Worm (Caenorhabditis elegans) whole organism, L4 larva: ENCODE data around the gene ubh-1.
A peak's percentile ranks its signal among the peaks of the same experiment; 100 is the strongest.

ENCODE experiments used
- D1046.2 ChIP-seq: fragments of 200-800 bp; sonication (Bioruptor generic); IDR thresholded peaks from 2 replicates; pipeline ENCODE4 v1.3.6; 2022; ENCODE audit warnings: missing genetic modification characterization, missing compliant biosample characterization
- F10B5.3 ChIP-seq: sonication (generic microtip); optimal IDR thresholded peaks from 2 replicates; lab custom pipeline; 2016; ENCODE audit warnings: mild to moderate bottlenecking, missing genetic modification characterization, missing compliant biosample characterization
- F26F4.8 ChIP-seq: fragments of 200-800 bp; sonication (Bioruptor generic); conservative IDR thresholded peaks from 2 replicates; pipeline ENCODE4 v1.3.6; 2022; ENCODE audit warnings: missing genetic modification characterization, missing compliant biosample characterization
- F44E2.7 ChIP-seq: fragments of 200-800 bp; sonication (Bioruptor generic); IDR thresholded peaks from 2 replicates; pipeline ENCODE4 v2.1.2; 2022; ENCODE audit warnings: missing genetic modification characterization, missing compliant biosample characterization
- F49E8.2 ChIP-seq: sonication (generic microtip); optimal IDR thresholded peaks from 2 replicates; lab custom pipeline; 2016; ENCODE audit warnings: missing compliant biosample characterization, mild to moderate bottlenecking, missing genetic modification characterization, borderline replicate concordance
- R02D3.7 ChIP-seq: fragments of 150-350 bp; sonication (generic microtip); optimal IDR thresholded peaks from 3 replicates; lab custom pipeline; 2014; ENCODE audit warnings: missing biosample characterization, missing genetic modification characterization
- T20F7.1 ChIP-seq: fragments of 200-800 bp; sonication (Bioruptor generic); optimal IDR thresholded peaks from 2 replicates; lab custom pipeline; 2018; ENCODE audit warnings: mild to moderate bottlenecking, missing genetic modification characterization, missing compliant biosample characterization
- Y105C5A.15 ChIP-seq: fragments of 200-800 bp; sonication (Bioruptor generic); IDR thresholded peaks from 2 replicates; pipeline ENCODE4 v1.3.6; 2022; ENCODE audit warnings: missing genetic modification characterization, missing compliant biosample characterization
- Y5F2A.4 ChIP-seq: fragments of 200-800 bp; sonication (Bioruptor generic); optimal IDR thresholded peaks from 2 replicates; lab custom pipeline; 2018; ENCODE audit warnings: mild to moderate bottlenecking, missing genetic modification characterization, missing compliant biosample characterization
- Y75B8A.6 ChIP-seq: fragments of 200-800 bp; sonication (Bioruptor generic); IDR thresholded peaks from 2 replicates; pipeline ENCODE4 v1.3.6; 2022; ENCODE audit warnings: missing genetic modification reagents, missing genetic modification characterization, missing compliant biosample characterization
- ZK337.2 ChIP-seq: fragments of 200-800 bp; sonication (Bioruptor generic); IDR thresholded peaks from 2 replicates; pipeline ENCODE4 v1.3.6; 2022; ENCODE audit warnings: missing genetic modification reagents, missing genetic modification characterization, missing compliant biosample characterization
- aha-1 ChIP-seq: fragments of 150-350 bp; peaks from one replicate; lab custom pipeline; 2014; ENCODE audit warnings: missing biosample characterization, missing genetic modification characterization
- ama-1 ChIP-seq: fragments of 150-350 bp; optimal IDR thresholded peaks from 2 replicates; lab custom pipeline; 2014; ENCODE audit warnings: inconsistent platforms, mixed read lengths
- ceh-32 ChIP-seq: sonication (generic microtip); optimal IDR thresholded peaks from 2 replicates; lab custom pipeline; 2016; ENCODE audit warnings: mild to moderate bottlenecking, missing genetic modification characterization, missing compliant biosample characterization; ENCODE audit not compliant: poor library complexity
- ces-1 ChIP-seq: fragments of 150-350 bp; sonication (generic microtip); optimal IDR thresholded peaks from 4 replicates; lab custom pipeline; 2014; ENCODE audit warnings: missing biosample characterization, missing genetic modification reagents, missing genetic modification characterization
- daf-12 ChIP-seq: fragments of 150-350 bp; optimal IDR thresholded peaks from 2 replicates; lab custom pipeline; 2014; ENCODE audit warnings: missing biosample characterization, missing genetic modification reagents, missing genetic modification characterization
- daf-16 ChIP-seq, 3 experiments: sonication (generic microtip); optimal IDR thresholded peaks; 2 replicates each; lab custom pipeline; 2016 to 2017; ENCODE audit warnings: missing genetic modification characterization in 3 of 3, missing genetic modification reagents in 3 of 3, mild to moderate bottlenecking in 2 of 3, missing compliant biosample characterization in 2 of 3, missing biosample characterization in 1 of 3, moderate library complexity in 1 of 3
- dmd-8 ChIP-seq: fragments of 200-800 bp; sonication (Bioruptor generic); IDR thresholded peaks from 2 replicates; pipeline ENCODE4 v1.3.6; 2022; ENCODE audit warnings: missing genetic modification characterization, missing compliant biosample characterization
- dmd-9 ChIP-seq: fragments of 200-800 bp; sonication (Bioruptor generic); IDR thresholded peaks from 2 replicates; pipeline ENCODE4 v1.3.6; 2022; ENCODE audit warnings: missing genetic modification reagents, missing genetic modification characterization, missing compliant biosample characterization
- egl-27 ChIP-seq: sonication (generic microtip); optimal IDR thresholded peaks from 3 replicates; lab custom pipeline; 2017; ENCODE audit warnings: missing biosample characterization, missing genetic modification reagents, missing genetic modification characterization
- egl-43 ChIP-seq: fragments of 200-800 bp; sonication (Bioruptor generic); IDR thresholded peaks from 2 replicates; pipeline ENCODE4 v1.3.6; 2022; ENCODE audit warnings: missing genetic modification reagents, missing genetic modification characterization, missing compliant biosample characterization
- gei-8 ChIP-seq: fragments of 200-800 bp; sonication (Bioruptor generic); optimal IDR thresholded peaks from 2 replicates; lab custom pipeline; 2018; ENCODE audit warnings: mild to moderate bottlenecking, missing genetic modification characterization, missing compliant biosample characterization
- hlh-30 ChIP-seq: sonication (generic microtip); optimal IDR thresholded peaks from 2 replicates; lab custom pipeline; 2017; ENCODE audit warnings: antibody characterized with exemption, mild to moderate bottlenecking, missing genetic modification characterization, missing compliant biosample characterization; ENCODE audit not compliant: insufficient read depth
- hmg-1.1 ChIP-seq: fragments of 200-800 bp; sonication (Bioruptor generic); IDR thresholded peaks from 2 replicates; pipeline ENCODE4 v1.3.6; 2022; ENCODE audit warnings: missing genetic modification reagents, missing genetic modification characterization, missing compliant biosample characterization
- jun-1 ChIP-seq: fragments of 150-350 bp; optimal IDR thresholded peaks from 2 replicates; lab custom pipeline; 2014; ENCODE audit warnings: missing biosample characterization, missing genetic modification reagents, missing genetic modification characterization
- lin-13 ChIP-seq: fragments of 150-350 bp; optimal IDR thresholded peaks from 2 replicates; lab custom pipeline; 2014; ENCODE audit warnings: missing biosample characterization, missing genetic modification reagents, missing genetic modification characterization
- lin-29 ChIP-seq: fragments of 200-800 bp; sonication (Bioruptor generic); IDR thresholded peaks from 2 replicates; pipeline ENCODE4 v1.3.6; 2022; ENCODE audit warnings: missing genetic modification reagents, missing genetic modification characterization, missing compliant biosample characterization
- lin-39 ChIP-seq: fragments of 150-350 bp; optimal IDR thresholded peaks from 2 replicates; lab custom pipeline; 2014; ENCODE audit warnings: missing biosample characterization, missing genetic modification reagents, missing genetic modification characterization
- lir-3 ChIP-seq: sonication (generic microtip); optimal IDR thresholded peaks from 2 replicates; lab custom pipeline; 2016; ENCODE audit warnings: mild to moderate bottlenecking, missing genetic modification characterization, missing compliant biosample characterization
- lsy-2 ChIP-seq, 2 experiments: fragments of 150-350 bp in 1 of 2; sonication (generic microtip) in 1 of 2; optimal IDR thresholded peaks; 2 replicates each; lab custom pipeline; 2014 to 2017; ENCODE audit warnings: missing biosample characterization in 2 of 2, missing genetic modification characterization in 2 of 2
- madf-5 ChIP-seq, 2 experiments: fragments of 200-800 bp; sonication (Bioruptor generic); IDR thresholded peaks; 2 replicates each; pipeline ENCODE4 v1.3.6; 2022; ENCODE audit warnings: missing compliant biosample characterization in 2 of 2, missing genetic modification characterization in 2 of 2
- mep-1 ChIP-seq: fragments of 150-350 bp; sonication (generic microtip); optimal IDR thresholded peaks from 3 replicates; lab custom pipeline; 2014; ENCODE audit warnings: missing biosample characterization, missing genetic modification characterization
- nhr-10 ChIP-seq: fragments of 150-350 bp; optimal IDR thresholded peaks from 2 replicates; lab custom pipeline; 2014; ENCODE audit warnings: missing biosample characterization, missing genetic modification characterization
- nhr-11 ChIP-seq: fragments of 150-350 bp; optimal IDR thresholded peaks from 2 replicates; lab custom pipeline; 2014; ENCODE audit warnings: missing biosample characterization, missing genetic modification characterization
- nhr-25 ChIP-seq: sonication (generic microtip); optimal IDR thresholded peaks from 2 replicates; lab custom pipeline; 2017; ENCODE audit warnings: missing genetic modification characterization, mild to moderate bottlenecking, missing compliant biosample characterization, antibody characterized with exemption, moderate library complexity, borderline replicate concordance; ENCODE audit not compliant: insufficient read depth
- nhr-28 ChIP-seq: fragments of 150-350 bp; optimal IDR thresholded peaks from 2 replicates; lab custom pipeline; 2014; ENCODE audit warnings: missing biosample characterization, missing genetic modification characterization
- nhr-41 ChIP-seq: fragments of 200-800 bp; sonication (Bioruptor generic); IDR thresholded peaks from 2 replicates; pipeline ENCODE4 v1.3.6; 2022; ENCODE audit warnings: missing genetic modification reagents, missing genetic modification characterization, missing compliant biosample characterization
- nhr-6 ChIP-seq: fragments of 150-350 bp; optimal IDR thresholded peaks from 2 replicates; lab custom pipeline; 2014; ENCODE audit warnings: missing biosample characterization, missing genetic modification characterization
- nhr-77 ChIP-seq: fragments of 150-350 bp; optimal IDR thresholded peaks from 2 replicates; lab custom pipeline; 2014; ENCODE audit warnings: missing biosample characterization, missing genetic modification characterization
- pqm-1 ChIP-seq: sonication (generic microtip); optimal IDR thresholded peaks from 2 replicates; lab custom pipeline; 2017; ENCODE audit warnings: missing biosample characterization, missing genetic modification characterization
- rbr-2 ChIP-seq: sonication (generic microtip); optimal IDR thresholded peaks from 2 replicates; lab custom pipeline; 2016; ENCODE audit warnings: missing genotype, missing genetic modification characterization, missing compliant biosample characterization
- sdz-12 ChIP-seq: fragments of 200-800 bp; sonication (Bioruptor generic); optimal IDR thresholded peaks from 2 replicates; lab custom pipeline; 2018; ENCODE audit warnings: mild to moderate bottlenecking, missing genetic modification characterization, missing compliant biosample characterization
- snpc-1.2 ChIP-seq: fragments of 200-800 bp; sonication (Bioruptor generic); IDR thresholded peaks from 2 replicates; pipeline ENCODE4 v1.3.6; 2022; ENCODE audit warnings: missing genetic modification reagents, missing genetic modification characterization, missing compliant biosample characterization
- snpc-4 ChIP-seq: fragments of 150-350 bp; optimal IDR thresholded peaks from 2 replicates; lab custom pipeline; 2014; ENCODE audit warnings: missing biosample characterization, missing genetic modification characterization
- spr-1 ChIP-seq: sonication (generic microtip); optimal IDR thresholded peaks from 2 replicates; lab custom pipeline; 2016; ENCODE audit warnings: mild to moderate bottlenecking, missing genetic modification characterization, missing compliant biosample characterization
- tag-97 ChIP-seq: fragments of 200-800 bp; sonication (Bioruptor generic); IDR thresholded peaks from 2 replicates; pipeline ENCODE4 v1.3.6; 2022; ENCODE audit warnings: missing genetic modification characterization, missing compliant biosample characterization
- unc-39 ChIP-seq: sonication (generic microtip); optimal IDR thresholded peaks from 2 replicates; lab custom pipeline; 2017; ENCODE audit warnings: missing biosample characterization, missing genetic modification characterization
- unc-62 ChIP-seq, 3 experiments: fragments of 150-350 bp in 1 of 3; sonication (generic microtip); optimal IDR thresholded peaks in 2 of 3; peaks in 1 of 3; 1 replicate in 1 of 3; 2 replicates in 2 of 3; lab custom pipeline; 2014 to 2017; ENCODE audit warnings: missing biosample characterization in 3 of 3, missing genetic modification characterization in 3 of 3, missing genetic modification reagents in 3 of 3, missing genotype in 1 of 3
- ztf-11 ChIP-seq: fragments of 150-350 bp; optimal IDR thresholded peaks from 2 replicates; lab custom pipeline; 2014; ENCODE audit warnings: missing biosample characterization, missing genetic modification characterization
- ztf-7 ChIP-seq: fragments of 150-350 bp; optimal IDR thresholded peaks from 2 replicates; lab custom pipeline; 2014; ENCODE audit warnings: missing biosample characterization, missing genetic modification characterization

Gene ubh-1

DNA sequence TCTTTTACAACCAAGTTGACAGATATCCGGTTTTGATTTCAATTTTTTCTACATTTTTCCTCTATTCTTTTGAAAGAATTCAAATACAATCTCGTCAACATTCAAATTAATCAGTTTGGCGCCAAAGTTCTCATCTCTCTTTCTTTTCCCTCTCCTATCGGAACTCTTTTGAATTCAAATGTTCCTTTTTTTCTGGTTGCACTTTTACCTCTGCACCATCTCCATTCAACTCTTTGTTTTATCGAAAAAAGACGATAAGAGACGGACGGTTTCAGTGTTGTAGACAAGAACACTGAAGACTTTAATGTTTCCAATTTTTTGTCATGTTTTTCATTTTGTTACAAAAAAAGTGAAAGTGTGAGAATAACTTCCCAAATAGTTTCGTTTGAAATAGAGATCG lies 35.2 kb downstream of the ubh-1 start (continued):
- TF ChIP-seq egl-43 = no peak
- TF ChIP-seq R02D3.7 (tag; lab: Kevin White, UChicago) = no peak
- TF ChIP-seq gei-8 (GFP tag; lab: Kevin White, UChicago) = no peak
- no peak for TF ChIP-seq F10B5.3
- TF ChIP-seq aha-1 = no peak
- TF ChIP-seq lin-39 (tag; lab: Kevin White, UChicago) = no peak
- TF ChIP-seq lin-29 = no peak
- TF ChIP-seq sdz-12 = no peak
- no peak for TF ChIP-seq ces-1 (GFP tag; lab: Kevin White, UChicago)
- TF ChIP-seq snpc-4 (tag; lab: Kevin White, UChicago) = no peak
- no peak for TF ChIP-seq F26F4.8 (GFP tag; lab: Robert Waterston, UW)
- no peak for TF ChIP-seq nhr-11 (tag; lab: Kevin White, UChicago)
- TF ChIP-seq jun-1 = no peak
- no peak for TF ChIP-seq Y75B8A.6
- TF ChIP-seq spr-1 (tag; lab: Kevin White, UChicago) = no peak
- TF ChIP-seq pqm-1 = peak; percentile 90
- no peak for TF ChIP-seq Y105C5A.15 (GFP tag; lab: Robert Waterston, UW)
- no peak for TF ChIP-seq egl-27 (tag; lab: Kevin White, UChicago)
- TF ChIP-seq madf-5 (GFP tag; IDR thresholded peaks at IDR 0.05; lab: Robert Waterston, UW) = no peak
- no peak for TF ChIP-seq hmg-1.1 (GFP tag; lab: Robert Waterston, UW)
- TF ChIP-seq dmd-9 (GFP tag; lab: Robert Waterston, UW) = no peak
- no peak for TF ChIP-seq ztf-7
- TF ChIP-seq unc-62 (GFP tag; optimal IDR thresholded peaks at IDR 0.05 in 1 of 2; lab: Kevin White, UChicago) = no peak
- TF ChIP-seq unc-62 (tag; optimal IDR thresholded peaks at IDR 0.05; lab: Kevin White, UChicago) = no peak
- TF ChIP-seq nhr-6 (tag; lab: Kevin White, UChicago) = no peak
- TF ChIP-seq snpc-1.2 (GFP tag; lab: Robert Waterston, UW) = no peak
- TF ChIP-seq ZK337.2 = no peak
- no peak for TF ChIP-seq hlh-30
- peak; percentile 43 for TF ChIP-seq nhr-77
- no peak for TF ChIP-seq dmd-8
- no peak for TF ChIP-seq lir-3 (tag; lab: Kevin White, UChicago)
- TF ChIP-seq ztf-11 (tag; lab: Kevin White, UChicago) = no peak
- TF ChIP-seq nhr-28 (tag; lab: Kevin White, UChicago) = peak; percentile 72
- TF ChIP-seq Y5F2A.4 (GFP tag; lab: Kevin White, UChicago) = no peak
- TF ChIP-seq lin-13 (GFP tag; lab: Kevin White, UChicago) = no peak
- TF ChIP-seq ama-1 (lab: Kevin White, UChicago) = no peak
- no peak for TF ChIP-seq lsy-2 (tag; optimal IDR thresholded peaks at IDR 0.05; lab: Kevin White, UChicago)
- TF ChIP-seq, all 104 proteins: peak for 10

DNA sequence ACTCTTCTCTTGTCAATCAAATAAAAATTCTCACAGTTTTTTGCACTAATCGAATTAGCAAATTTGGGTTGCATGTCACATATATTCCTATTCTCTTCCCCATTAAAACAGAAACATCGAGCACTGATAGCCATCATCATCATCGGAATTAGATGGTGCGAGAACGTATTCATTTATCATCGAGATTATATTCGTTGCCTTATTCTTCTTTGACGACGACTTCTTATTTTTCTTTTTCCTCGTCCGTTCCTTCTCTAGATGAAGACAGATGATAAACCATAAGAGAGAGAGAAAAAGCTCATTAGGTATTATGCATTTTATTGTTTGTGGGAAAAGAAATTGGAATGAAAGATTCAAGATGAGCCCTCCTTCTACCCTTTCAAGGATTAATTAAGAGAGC lies 40.0 kb downstream of the ubh-1 start:
- TF ChIP-seq nhr-10 (tag; lab: Kevin White, UChicago) = no peak
- peak in 1 of 2 experiments; percentile 4 for TF ChIP-seq unc-62 (GFP tag; optimal IDR thresholded peaks at IDR 0.05 in 1 of 2; lab: Kevin White, UChicago)
- no peak for TF ChIP-seq unc-62 (tag; optimal IDR thresholded peaks at IDR 0.05; lab: Kevin White, UChicago)

DNA sequence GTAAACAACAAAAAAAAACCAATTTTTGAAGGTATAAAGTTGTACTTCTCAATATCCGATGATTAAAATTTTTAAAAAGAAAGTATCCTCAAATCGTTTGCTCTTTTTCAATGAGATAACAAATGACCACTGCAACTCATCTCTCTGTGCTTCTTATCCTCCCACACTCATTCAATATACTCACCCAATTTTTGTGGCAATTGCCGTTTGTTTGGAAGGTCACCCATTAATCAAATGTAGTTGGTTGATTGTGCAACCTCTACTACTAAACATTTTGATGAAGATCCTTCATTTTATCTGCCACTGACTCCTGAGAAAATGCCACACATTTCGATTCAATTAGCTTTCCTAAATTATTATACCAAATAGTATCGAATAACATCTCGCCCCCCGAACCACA lies 43.5 kb downstream of the ubh-1 start:
- TF ChIP-seq tag-97 (GFP tag; lab: Robert Waterston, UW) = no peak
- TF ChIP-seq F44E2.7 (GFP tag; lab: Robert Waterston, UW) = no peak
- TF ChIP-seq gei-8 (GFP tag; lab: Kevin White, UChicago) = no peak
- no peak for TF ChIP-seq unc-39
- no peak for TF ChIP-seq egl-27 (tag; lab: Kevin White, UChicago)
- no peak for TF ChIP-seq D1046.2 (GFP tag; lab: Robert Waterston, UW)
- TF ChIP-seq F49E8.2 (tag; lab: Kevin White, UChicago) = no peak
- TF ChIP-seq nhr-41 = no peak
- TF ChIP-seq mep-1 = no peak
- no peak for TF ChIP-seq rbr-2 (tag; lab: Kevin White, UChicago)
- TF ChIP-seq daf-16 (GFP tag; optimal IDR thresholded peaks at IDR 0.05; lab: Kevin White, UChicago) = no peak
- TF ChIP-seq daf-16 (tag; optimal IDR thresholded peaks at IDR 0.05; lab: Kevin White, UChicago) = no peak
- TF ChIP-seq ceh-32 (tag; lab: Kevin White, UChicago) = no peak
- no peak for TF ChIP-seq daf-12
- TF ChIP-seq nhr-10 (tag; lab: Kevin White, UChicago) = no peak
- no peak for TF ChIP-seq nhr-25 (tag; lab: Kevin White, UChicago)
- no peak for TF ChIP-seq T20F7.1 (GFP tag; lab: Kevin White, UChicago)
